Worm (Caenorhabditis elegans): Measurements from ENCODE around the gene F52E1.14.

DNA sequence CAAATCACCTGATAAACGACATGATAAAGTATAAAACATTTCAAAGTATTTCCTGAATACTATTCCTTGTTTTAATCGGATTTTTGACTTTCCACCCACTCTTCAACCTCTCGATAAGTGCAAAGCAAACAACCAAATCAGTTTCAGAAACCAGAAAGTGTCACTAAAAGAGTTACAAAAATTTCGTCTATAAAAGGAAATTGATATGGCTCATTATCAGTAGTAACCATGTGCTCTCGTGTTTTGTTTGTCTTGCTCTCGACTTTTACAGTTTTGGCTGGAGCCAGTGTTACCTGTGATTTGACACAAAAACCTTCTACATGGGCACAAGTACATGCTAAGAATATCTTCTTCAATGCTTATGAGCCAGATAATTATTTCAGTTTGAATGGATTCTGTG is at the start of gene F52E1.14:
- TF ChIP-seq ceh-13 (GFP tag; optimal IDR thresholded peaks at IDR 0.05) (no peak), ama-1 (optimal IDR thresholded peaks at IDR 0.05) (no peak), flt-1 (GFP tag; IDR thresholded peaks at IDR 0.05) (no peak), tbx-11 (GFP tag; IDR thresholded peaks at IDR 0.05) (no peak), scrt-1 (GFP tag; IDR thresholded peaks at IDR 0.05) (no peak), hmbx-1 (tag; optimal IDR thresholded peaks at IDR 0.05) (no peak), aly-1 (tag; optimal IDR thresholded peaks at IDR 0.05) (no peak), sea-1 (GFP tag; conservative IDR thresholded peaks at IDR 0.05) (no peak), tra-4 (tag; optimal IDR thresholded peaks at IDR 0.05) (no peak), pes-1 (GFP tag; IDR thresholded peaks at IDR 0.05) (no peak), ceh-36 (tag; optimal IDR thresholded peaks at IDR 0.05) (no peak), ets-7 (tag; optimal IDR thresholded peaks at IDR 0.05) (no peak), F13C5.2 (tag; optimal IDR thresholded peaks at IDR 0.05) (no peak)
